Worm (Caenorhabditis elegans) whole organism, L2 larva: ENCODE data around the gene R11G1.1.

Source experiments
- aly-2 ChIP-seq: fragments of 150-350 bp; optimal IDR thresholded peaks from 2 replicates; lab custom pipeline; 2014; ENCODE audit warnings: missing biosample characterization, missing genetic modification characterization
- ama-1 ChIP-seq: fragments of 150-350 bp; optimal IDR thresholded peaks from 2 replicates; lab custom pipeline; 2018; ENCODE audit warnings: inconsistent platforms
- ceh-82 ChIP-seq: fragments of 150-350 bp; optimal IDR thresholded peaks from 2 replicates; lab custom pipeline; 2014; ENCODE audit warnings: missing biosample characterization, missing genetic modification characterization
- elt-3 ChIP-seq: sonication (generic microtip); optimal IDR thresholded peaks from 2 replicates; lab custom pipeline; 2017; ENCODE audit warnings: missing biosample characterization, missing genetic modification characterization
- lin-39 ChIP-seq: fragments of 150-350 bp; optimal IDR thresholded peaks from 2 replicates; lab custom pipeline; 2014; ENCODE audit warnings: missing biosample characterization, missing genetic modification reagents, missing genetic modification characterization
- lsy-2 ChIP-seq, 2 experiments: fragments of 150-350 bp in 1 of 2; sonication (generic microtip) in 1 of 2; optimal IDR thresholded peaks; 2 replicates each; lab custom pipeline; 2014 to 2017; ENCODE audit warnings: missing biosample characterization in 2 of 2, missing genetic modification characterization in 2 of 2
- nhr-12 ChIP-seq: fragments of 150-350 bp; optimal IDR thresholded peaks from 2 replicates; lab custom pipeline; 2014; ENCODE audit warnings: missing biosample characterization, missing genetic modification characterization
- nhr-23 ChIP-seq: fragments of 150-350 bp; optimal IDR thresholded peaks from 2 replicates; lab custom pipeline; 2014; ENCODE audit warnings: missing biosample characterization, missing genetic modification reagents, missing genetic modification characterization
- nhr-237 ChIP-seq: fragments of 150-350 bp; optimal IDR thresholded peaks from 2 replicates; lab custom pipeline; 2014; ENCODE audit warnings: missing biosample characterization, missing genetic modification characterization
- nhr-6 ChIP-seq: fragments of 150-350 bp; optimal IDR thresholded peaks from 2 replicates; lab custom pipeline; 2014; ENCODE audit warnings: missing biosample characterization, missing genetic modification characterization
- ztf-11 ChIP-seq: sonication (generic microtip); optimal IDR thresholded peaks from 2 replicates; lab custom pipeline; 2017; ENCODE audit warnings: missing biosample characterization, missing genetic modification characterization
- ztf-4 ChIP-seq: fragments of 150-350 bp; optimal IDR thresholded peaks from 2 replicates; lab custom pipeline; 2014; ENCODE audit warnings: missing biosample characterization, missing genetic modification characterization

- TF ChIP-seq ztf-11 (tag; lab: Kevin White, UChicago) = no peak
- no peak for TF ChIP-seq nhr-237 (tag; lab: Kevin White, UChicago)
- TF ChIP-seq aly-2 (tag; lab: Kevin White, UChicago) = no peak
- TF ChIP-seq lsy-2 (tag; optimal IDR thresholded peaks at IDR 0.05; lab: Kevin White, UChicago) = no peak
- TF ChIP-seq elt-3 (tag; lab: Kevin White, UChicago) = no peak
- no peak for TF ChIP-seq ama-1
- no peak for TF ChIP-seq lin-39 (tag; lab: Kevin White, UChicago)
- TF ChIP-seq ztf-4 (tag; lab: Kevin White, UChicago) = no peak
- no peak for TF ChIP-seq nhr-23 (tag; lab: Kevin White, UChicago)
- no peak for TF ChIP-seq ceh-82 (tag; lab: Kevin White, UChicago)
- TF ChIP-seq nhr-12 (tag; lab: Kevin White, UChicago) = no peak
- no peak for TF ChIP-seq nhr-6 (tag; lab: Kevin White, UChicago)
Observed at ce11 chrX:3696603-3697002, 37.3 kb downstream of the R11G1.1 start, which contains the start of gene C01C4.3.
